Worm (Caenorhabditis elegans) whole organism, L1 larva: ENCODE data around the gene srw-76.
A peak's percentile ranks its signal among the peaks of the same experiment; 100 is the strongest.

Experiments
- C16A3.4 ChIP-seq: fragments of 150-350 bp; optimal IDR thresholded peaks from 2 replicates; lab custom pipeline; 2014; ENCODE audit warnings: missing biosample characterization, missing genetic modification characterization
- ama-1 ChIP-seq: fragments of 150-350 bp; optimal IDR thresholded peaks from 2 replicates; lab custom pipeline; 2014
- ces-1 ChIP-seq: fragments of 150-350 bp; optimal IDR thresholded peaks from 2 replicates; lab custom pipeline; 2014; ENCODE audit warnings: missing biosample characterization, missing genetic modification reagents, missing genetic modification characterization
- dsc-1 ChIP-seq: sonication (generic microtip); optimal IDR thresholded peaks from 2 replicates; lab custom pipeline; 2016; ENCODE audit warnings: mild to moderate bottlenecking, missing genetic modification characterization, missing compliant biosample characterization
- efl-1 ChIP-seq, 4 experiments: fragments of 150-350 bp; optimal IDR thresholded peaks in 3 of 4; peaks in 1 of 4; 1 replicate in 1 of 4; 2 replicates in 3 of 4; lab custom pipeline; 2014; ENCODE audit warnings: missing biosample characterization in 2 of 4, missing genetic modification characterization in 2 of 4, missing genetic modification reagents in 2 of 4
- efl-3 ChIP-seq: fragments of 200-800 bp; sonication (Bioruptor generic); optimal IDR thresholded peaks from 2 replicates; lab custom pipeline; 2018; ENCODE audit warnings: mild to moderate bottlenecking, missing genetic modification characterization, missing compliant biosample characterization
- ets-5 ChIP-seq: fragments of 200-800 bp; sonication (Bioruptor generic); IDR thresholded peaks from 2 replicates; pipeline ENCODE4 v1.3.6; 2022; ENCODE audit warnings: missing genetic modification characterization, missing compliant biosample characterization
- fkh-4 ChIP-seq: sonication (generic microtip); optimal IDR thresholded peaks from 2 replicates; lab custom pipeline; 2016; ENCODE audit warnings: missing compliant biosample characterization, missing genetic modification characterization, borderline replicate concordance
- fos-1 ChIP-seq: fragments of 150-350 bp; optimal IDR thresholded peaks from 2 replicates; lab custom pipeline; 2014; ENCODE audit warnings: missing biosample characterization, missing genetic modification characterization
- hpl-2 ChIP-seq: fragments of 150-350 bp; optimal IDR thresholded peaks from 2 replicates; lab custom pipeline; 2014; ENCODE audit warnings: missing biosample characterization, missing genetic modification reagents, missing genetic modification characterization
- irx-1 ChIP-seq: sonication (generic microtip); optimal IDR thresholded peaks from 2 replicates; lab custom pipeline; 2016; ENCODE audit warnings: missing genetic modification characterization, missing compliant biosample characterization
- jun-1 ChIP-seq: fragments of 150-350 bp; optimal IDR thresholded peaks from 2 replicates; lab custom pipeline; 2014; ENCODE audit warnings: missing biosample characterization, missing genetic modification reagents, missing genetic modification characterization
- lin-14 ChIP-seq: fragments of 200-800 bp; sonication (Bioruptor generic); optimal IDR thresholded peaks from 2 replicates; lab custom pipeline; 2018; ENCODE audit warnings: mild to moderate bottlenecking, missing genetic modification characterization, moderate library complexity, missing compliant biosample characterization
- lin-35 ChIP-seq, 2 experiments: fragments of 150-350 bp; optimal IDR thresholded peaks; 2 replicates each; lab custom pipeline; 2014; ENCODE audit warnings: missing biosample characterization in 2 of 2, missing genetic modification characterization in 2 of 2, missing genetic modification reagents in 2 of 2
- lsy-2 ChIP-seq, 2 experiments: fragments of 150-350 bp; optimal IDR thresholded peaks; 2 replicates each; lab custom pipeline; 2014; ENCODE audit warnings: missing biosample characterization in 2 of 2, missing genetic modification characterization in 2 of 2
- mdl-1 ChIP-seq, 2 experiments: fragments of 150-350 bp; optimal IDR thresholded peaks; 2 replicates each; lab custom pipeline; 2014 to 2017; ENCODE audit warnings: missing biosample characterization in 2 of 2, missing genetic modification characterization in 2 of 2, inconsistent platforms in 1 of 2
- mep-1 ChIP-seq: fragments of 150-350 bp; optimal IDR thresholded peaks from 2 replicates; lab custom pipeline; 2014; ENCODE audit warnings: missing biosample characterization, missing genetic modification characterization
- nhr-11 ChIP-seq: fragments of 150-350 bp; optimal IDR thresholded peaks from 2 replicates; lab custom pipeline; 2014; ENCODE audit warnings: missing biosample characterization, missing genetic modification characterization
- nhr-12 ChIP-seq: sonication (generic microtip); optimal IDR thresholded peaks from 2 replicates; lab custom pipeline; 2017; ENCODE audit warnings: missing biosample characterization, missing genetic modification characterization
- nhr-19 ChIP-seq: fragments of 200-800 bp; sonication (Bioruptor generic); conservative IDR thresholded peaks from 2 replicates; pipeline ENCODE4 v1.3.6; 2022; ENCODE audit warnings: missing genetic modification characterization, missing compliant biosample characterization
- nhr-28 ChIP-seq: fragments of 150-350 bp; optimal IDR thresholded peaks from 2 replicates; lab custom pipeline; 2014; ENCODE audit warnings: missing biosample characterization, missing genetic modification characterization
- nhr-71 ChIP-seq: sonication (generic microtip); optimal IDR thresholded peaks from 2 replicates; lab custom pipeline; 2016; ENCODE audit warnings: mild to moderate bottlenecking, missing genetic modification characterization, moderate library complexity, missing compliant biosample characterization
- pag-3 ChIP-seq: sonication (generic microtip); optimal IDR thresholded peaks from 2 replicates; lab custom pipeline; 2017; ENCODE audit warnings: missing genetic modification characterization, mild to moderate bottlenecking, missing compliant biosample characterization, antibody characterized with exemption, borderline replicate concordance; ENCODE audit not compliant: insufficient read depth
- pqm-1 ChIP-seq: sonication (generic microtip); optimal IDR thresholded peaks from 3 replicates; lab custom pipeline; 2017; ENCODE audit warnings: missing biosample characterization, missing genetic modification characterization
- rnt-1 ChIP-seq: sonication (generic microtip); optimal IDR thresholded peaks from 2 replicates; lab custom pipeline; 2016; ENCODE audit warnings: mild to moderate bottlenecking, missing genetic modification characterization, moderate library complexity, missing compliant biosample characterization
- snu-23 ChIP-seq: sonication (generic microtip); optimal IDR thresholded peaks from 2 replicates; lab custom pipeline; 2016; ENCODE audit warnings: missing genetic modification characterization, missing compliant biosample characterization
- swsn-7 ChIP-seq: sonication (generic microtip); optimal IDR thresholded peaks from 2 replicates; lab custom pipeline; 2016; ENCODE audit warnings: missing genetic modification characterization, missing compliant biosample characterization
- unc-130 ChIP-seq: fragments of 150-350 bp; optimal IDR thresholded peaks from 2 replicates; lab custom pipeline; 2017; ENCODE audit warnings: missing biosample characterization, missing genetic modification characterization, inconsistent platforms
- unc-30 ChIP-seq: sonication (generic microtip); optimal IDR thresholded peaks from 2 replicates; lab custom pipeline; 2017; ENCODE audit warnings: missing biosample characterization, missing genetic modification characterization
- unc-62 ChIP-seq: fragments of 150-350 bp; optimal IDR thresholded peaks from 2 replicates; lab custom pipeline; 2014; ENCODE audit warnings: missing biosample characterization, missing genetic modification reagents, missing genetic modification characterization
- unc-98 ChIP-seq: fragments of 200-800 bp; sonication (Bioruptor generic); IDR thresholded peaks from 2 replicates; pipeline ENCODE4 v1.3.6; 2022; ENCODE audit warnings: missing genetic modification characterization, missing compliant biosample characterization
- zag-1 ChIP-seq: fragments of 150-350 bp; optimal IDR thresholded peaks from 2 replicates; lab custom pipeline; 2014; ENCODE audit warnings: missing biosample characterization, missing genetic modification characterization
- zip-4 ChIP-seq: fragments of 200-800 bp; sonication (Bioruptor generic); optimal IDR thresholded peaks from 2 replicates; lab custom pipeline; 2018; ENCODE audit warnings: mild to moderate bottlenecking, missing genetic modification characterization, moderate library complexity, missing compliant biosample characterization
- ztf-4 ChIP-seq: fragments of 150-350 bp; optimal IDR thresholded peaks from 2 replicates; lab custom pipeline; 2014; ENCODE audit warnings: missing biosample characterization, missing genetic modification characterization

The srw-76 gene

ce11 chrV:16604301-16604700, 33.8 kb downstream of the srw-76 start:
- TF ChIP-seq mep-1 (tag; lab: Kevin White, UChicago) (no peak), fos-1 (no peak), unc-30 (tag; lab: Kevin White, UChicago) (no peak)

- TF ChIP-seq efl-1 (optimal IDR thresholded peaks at IDR 0.05; lab: Kevin White, UChicago) (no peak), efl-1 (GFP tag; optimal IDR thresholded peaks at IDR 0.05 in 1 of 2; lab: Kevin White, UChicago) (peak in 1 of 2 experiments; percentile 3), swsn-7 (tag; lab: Kevin White, UChicago) (no peak)
These were observed 35.0 kb downstream of the srw-76 start, which contains the start of gene T03E6.8 for ce11 chrV:16603102-16603501. T03E6.8 (minus strand) TSS chrV:16603202.

ce11 chrV:16600623-16601022, 37.5 kb downstream of the srw-76 start, which contains the start of gene T03E6.9:
T03E6.9 (minus strand) TSS chrV:16600723.
- no peak for TF ChIP-seq zip-4
- no peak for TF ChIP-seq pqm-1 (tag; lab: Kevin White, UChicago)
- no peak for TF ChIP-seq efl-3
- TF ChIP-seq ets-5 (GFP tag; lab: Robert Waterston, UW): no peak
- TF ChIP-seq efl-1 (optimal IDR thresholded peaks at IDR 0.05; lab: Kevin White, UChicago): no peak
- TF ChIP-seq efl-1 (GFP tag; optimal IDR thresholded peaks at IDR 0.05 in 1 of 2; lab: Kevin White, UChicago): no peak
- TF ChIP-seq zag-1: no peak
- no peak for TF ChIP-seq ces-1 (GFP tag; lab: Kevin White, UChicago)
- no peak for TF ChIP-seq jun-1
- TF ChIP-seq nhr-28 (tag; lab: Kevin White, UChicago): no peak
- no peak for TF ChIP-seq unc-62 (GFP tag; lab: Kevin White, UChicago)
- no peak for TF ChIP-seq lin-35 (GFP tag; optimal IDR thresholded peaks at IDR 0.05; lab: Kevin White, UChicago)

- TF ChIP-seq dsc-1 (tag; lab: Kevin White, UChicago): peak; percentile 10
- TF ChIP-seq nhr-12 (tag; lab: Kevin White, UChicago): no peak
These were observed 38.3 kb downstream of the srw-76 start for ce11 chrV:16599835-16600234.

- peak; percentile 27 for TF ChIP-seq snu-23 (GFP tag; lab: Kevin White, UChicago)
- no peak for TF ChIP-seq ztf-4 (tag; lab: Kevin White, UChicago)
- no peak for TF ChIP-seq nhr-11
- TF ChIP-seq rnt-1: peak; percentile 65
- TF ChIP-seq unc-98 (GFP tag; lab: Robert Waterston, UW): peak; percentile 33; the same call in 1 of the 2 replicates
- no peak for TF ChIP-seq pag-3 (tag; lab: Kevin White, UChicago)
- no peak for TF ChIP-seq hpl-2
- TF ChIP-seq nhr-28 (tag; lab: Kevin White, UChicago): no peak
- TF ChIP-seq unc-130 (tag; lab: Kevin White, UChicago): no peak
- TF ChIP-seq ama-1 (lab: Kevin White, UChicago): no peak
- no peak for TF ChIP-seq C16A3.4 (tag; lab: Kevin White, UChicago)
- peak; percentile 73 for TF ChIP-seq fkh-4 (tag; lab: Kevin White, UChicago)
- peak; percentile 8 to 33 for TF ChIP-seq lsy-2 (tag; optimal IDR thresholded peaks at IDR 0.05; lab: Kevin White, UChicago)
- TF ChIP-seq nhr-71: peak; percentile 47
- TF ChIP-seq mdl-1 (tag; optimal IDR thresholded peaks at IDR 0.05; lab: Kevin White, UChicago): peak in 1 of 2 experiments; percentile 54
- peak; percentile 43 for TF ChIP-seq lin-14 (GFP tag; lab: Kevin White, UChicago)
- TF ChIP-seq irx-1 (tag; lab: Kevin White, UChicago): no peak
- TF ChIP-seq nhr-19: peak; percentile 66
- peak; percentile 84 for TF ChIP-seq dsc-1 (tag; lab: Kevin White, UChicago)
- TF ChIP-seq, all 84 proteins: peak for 10
These were observed 39.7 kb downstream of the srw-76 start for ce11 chrV:16598437-16598836.
